Worm (Caenorhabditis elegans) whole organism, L4 larva: ENCODE results near the gene mltn-11.

Experiments
- ZK546.5 ChIP-seq, 2 experiments: sonication (generic microtip); optimal IDR thresholded peaks; 2 replicates each; lab custom pipeline; 2017; ENCODE audit warnings: missing biosample characterization in 2 of 2, missing genetic modification characterization in 2 of 2
- jun-1 ChIP-seq: fragments of 150-350 bp; optimal IDR thresholded peaks from 2 replicates; lab custom pipeline; 2014; ENCODE audit warnings: missing biosample characterization, missing genetic modification reagents, missing genetic modification characterization
- nhr-10 ChIP-seq: fragments of 150-350 bp; optimal IDR thresholded peaks from 2 replicates; lab custom pipeline; 2014; ENCODE audit warnings: missing biosample characterization, missing genetic modification characterization
- nhr-237 ChIP-seq: sonication (generic microtip); optimal IDR thresholded peaks from 2 replicates; lab custom pipeline; 2017; ENCODE audit warnings: missing biosample characterization, missing genetic modification characterization
- nhr-42 ChIP-seq: fragments of 200-800 bp; sonication (Bioruptor generic); IDR thresholded peaks from 2 replicates; pipeline ENCODE4 v1.3.6; 2022; ENCODE audit warnings: missing genetic modification characterization, missing compliant biosample characterization
- nhr-6 ChIP-seq: fragments of 150-350 bp; optimal IDR thresholded peaks from 2 replicates; lab custom pipeline; 2014; ENCODE audit warnings: missing biosample characterization, missing genetic modification characterization
- nhr-77 ChIP-seq: fragments of 150-350 bp; optimal IDR thresholded peaks from 2 replicates; lab custom pipeline; 2014; ENCODE audit warnings: missing biosample characterization, missing genetic modification characterization
- snpc-4 ChIP-seq: fragments of 150-350 bp; optimal IDR thresholded peaks from 2 replicates; lab custom pipeline; 2014; ENCODE audit warnings: missing biosample characterization, missing genetic modification characterization
- spr-1 ChIP-seq: sonication (generic microtip); optimal IDR thresholded peaks from 2 replicates; lab custom pipeline; 2016; ENCODE audit warnings: mild to moderate bottlenecking, missing genetic modification characterization, missing compliant biosample characterization

ce11 chrV:16645201-16645940 is 9.4 kb downstream of the mltn-11 start, which contains the start of gene W06G6.17:
- TF ChIP-seq nhr-6 (tag; lab: Kevin White, UChicago) (no peak), nhr-10 (tag; lab: Kevin White, UChicago) (no peak), spr-1 (tag; lab: Kevin White, UChicago) (no peak), snpc-4 (tag; lab: Kevin White, UChicago) (no peak), jun-1 (tag; lab: Kevin White, UChicago) (no peak), nhr-77 (tag; lab: Kevin White, UChicago) (no peak), ZK546.5 (tag; optimal IDR thresholded peaks at IDR 0.05; lab: Kevin White, UChicago) (no peak), nhr-42 (GFP tag; lab: Robert Waterston, UW) (no peak), nhr-237 (tag; lab: Kevin White, UChicago) (no peak)
